Fruit fly (Drosophila melanogaster): ENCODE results near the gene pon.

DNA sequence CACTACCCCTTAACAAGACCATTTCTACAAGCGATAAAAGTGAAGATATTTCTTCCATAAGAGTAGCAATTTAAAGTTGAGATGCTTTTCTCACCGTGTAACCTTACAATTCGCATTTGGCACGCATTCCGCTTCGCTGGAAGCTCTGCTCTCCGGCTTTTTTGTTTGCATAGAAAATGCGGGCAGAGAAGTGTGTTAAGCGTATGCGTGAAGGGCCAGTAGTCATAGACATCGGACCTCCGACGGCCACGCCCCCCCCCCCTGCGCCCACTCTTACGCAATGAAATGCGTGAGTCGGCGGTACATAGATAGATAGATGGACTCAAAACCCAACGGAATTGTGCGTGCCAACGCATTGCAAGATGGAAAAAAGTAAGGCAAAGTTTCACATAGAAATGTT, 33.3 kb downstream of the pon start:
- TF ChIP-seq Dfd (GFP tag; optimal IDR thresholded peaks at IDR 0.05) (no peak), hb (GFP tag; IDR thresholded peaks at IDR 0.05; ENCODE audit: partially characterized antibody) (no peak), CG4404 (GFP tag; IDR thresholded peaks at IDR 0.05) (no peak), Hey (tag; optimal IDR thresholded peaks at IDR 0.05) (no peak), CG2116 (GFP tag; optimal IDR thresholded peaks at IDR 0.05) (no peak), maf-S (GFP tag; optimal IDR thresholded peaks at IDR 0.05) (no peak)

Measured in whole organism, embryonic.